Fruit fly (Drosophila melanogaster) whole organism, embryonic: Measurements from ENCODE around the gene CG1136.
A peak's percentile ranks its signal among the peaks of the same experiment; 100 is the strongest.

ENCODE experiments used
- Atf-2 ChIP-seq: fragments of 200-800 bp; sonication (Bioruptor generic); optimal IDR thresholded peaks from 2 replicates; lab custom pipeline; 2016; ENCODE audit warnings: missing biosample characterization, missing genetic modification characterization
- Atf6 ChIP-seq: fragments of 200-800 bp; sonication (Bioruptor generic); IDR thresholded peaks from 2 replicates; pipeline ENCODE4 v1.3.6; 2022; ENCODE audit warnings: missing biosample characterization, missing genetic modification characterization
- CG10147 ChIP-seq: fragments of 200-800 bp; sonication (Bioruptor generic); optimal IDR thresholded peaks from 2 replicates; lab custom pipeline; 2019; ENCODE audit warnings: missing biosample characterization, mild to moderate bottlenecking, missing genetic modification characterization, moderate library complexity
- CG10267 ChIP-seq: fragments of 200-800 bp; sonication (Bioruptor generic); optimal IDR thresholded peaks from 2 replicates; lab custom pipeline; 2018; ENCODE audit warnings: missing biosample characterization, mild to moderate bottlenecking, missing genetic modification characterization, moderate library complexity
- CG10321 ChIP-seq: fragments of 200-800 bp; sonication (Bioruptor generic); IDR thresholded peaks from 2 replicates; pipeline ENCODE4 v1.3.6; 2022; ENCODE audit warnings: missing biosample characterization, missing genetic modification characterization
- CG10431 ChIP-seq: fragments of 200-800 bp; sonication (Bioruptor generic); optimal IDR thresholded peaks from 3 replicates; lab custom pipeline; 2018; ENCODE audit warnings: missing biosample characterization, mild to moderate bottlenecking, missing genetic modification characterization
- CG11085 ChIP-seq: fragments of 200-800 bp; sonication (Bioruptor generic); IDR thresholded peaks from 2 replicates; pipeline ENCODE4 v1.3.6; 2022; ENCODE audit warnings: missing biosample characterization, missing genetic modification characterization
- CG11695 ChIP-seq: fragments of 200-800 bp; sonication (Bioruptor generic); IDR thresholded peaks from 3 replicates; pipeline ENCODE4 v1.3.6; 2022; ENCODE audit warnings: missing biosample characterization, missing genetic modification characterization
- CG12071 ChIP-seq: fragments of 200-800 bp; sonication (Bioruptor generic); optimal IDR thresholded peaks from 3 replicates; lab custom pipeline; 2018; ENCODE audit warnings: missing biosample characterization, mild to moderate bottlenecking, missing genetic modification characterization
- CG17612 ChIP-seq: fragments of 200-800 bp; sonication (Bioruptor generic); IDR thresholded peaks from 2 replicates; pipeline ENCODE4 v1.3.6; 2022; ENCODE audit warnings: missing biosample characterization, missing genetic modification characterization
- CG30020 ChIP-seq: fragments of 200-800 bp; optimal IDR thresholded peaks from 2 replicates; lab custom pipeline; 2019; ENCODE audit warnings: missing biosample characterization, mild to moderate bottlenecking, missing genetic modification characterization, moderate library complexity
- CG4707 ChIP-seq: fragments of 200-800 bp; sonication (Bioruptor generic); optimal IDR thresholded peaks from 2 replicates; lab custom pipeline; 2018; ENCODE audit warnings: missing biosample characterization, mild to moderate bottlenecking, missing genetic modification characterization, moderate library complexity
- CG6175 ChIP-seq: fragments of 200-800 bp; sonication (Bioruptor generic); IDR thresholded peaks from 3 replicates; pipeline ENCODE4 v1.3.6; 2022; ENCODE audit warnings: missing biosample characterization, missing genetic modification characterization
- CG6254 ChIP-seq: fragments of 200-800 bp; sonication (Bioruptor generic); optimal IDR thresholded peaks from 3 replicates; lab custom pipeline; 2017; ENCODE audit warnings: mild to moderate bottlenecking, missing biosample characterization, missing genetic modification reagents, missing genetic modification characterization
- CG6683 ChIP-seq: fragments of 200-800 bp; sonication (Bioruptor generic); optimal IDR thresholded peaks from 2 replicates; lab custom pipeline; 2017; ENCODE audit warnings: missing biosample characterization, mild to moderate bottlenecking, missing genetic modification characterization, missing genetic modification reagents
- Dp ChIP-seq: fragments of 200-800 bp; sonication (Bioruptor generic); optimal IDR thresholded peaks from 2 replicates; lab custom pipeline; 2018; ENCODE audit warnings: missing biosample characterization, mild to moderate bottlenecking, missing genetic modification characterization, moderate library complexity
- E2f1 ChIP-seq: fragments of 200-800 bp; sonication (Bioruptor generic); IDR thresholded peaks from 2 replicates; pipeline ENCODE4 v1.3.6; 2022; ENCODE audit warnings: missing biosample characterization, missing genetic modification characterization
- Ets97D ChIP-seq: fragments of 200-800 bp; sonication (Bioruptor generic); optimal IDR thresholded peaks from 3 replicates; lab custom pipeline; 2016; ENCODE audit warnings: missing biosample characterization, missing genetic modification characterization
- H15 ChIP-seq: fragments of 200-800 bp; sonication (Bioruptor generic); IDR thresholded peaks from 3 replicates; pipeline ENCODE4 v1.3.6; 2022; ENCODE audit warnings: missing biosample characterization, missing genetic modification characterization
- HLH4C ChIP-seq: fragments of 200-800 bp; sonication (Bioruptor generic); IDR thresholded peaks from 3 replicates; pipeline ENCODE4 v1.3.6; 2022; ENCODE audit warnings: missing biosample characterization, missing genetic modification characterization; ENCODE audit not compliant: partially characterized antibody
- HLHmδ ChIP-seq: fragments of 200-800 bp; sonication (Bioruptor generic); optimal IDR thresholded peaks from 2 replicates; lab custom pipeline; 2018; ENCODE audit warnings: missing biosample characterization, mild to moderate bottlenecking, missing genetic modification characterization, moderate library complexity
- Hmx ChIP-seq: fragments of 200-800 bp; sonication (Bioruptor generic); optimal IDR thresholded peaks from 2 replicates; lab custom pipeline; 2016; ENCODE audit warnings: missing biosample characterization, missing genetic modification characterization
- Med ChIP-seq: fragments of 200-800 bp; sonication (Bioruptor generic); peaks from one replicate; lab custom pipeline; 2016; ENCODE audit warnings: missing biosample characterization, missing genetic modification characterization, mild to moderate bottlenecking, inconsistent platforms, moderate library complexity
- Myb ChIP-seq: fragments of 200-800 bp; sonication (Bioruptor generic); optimal IDR thresholded peaks from 2 replicates; lab custom pipeline; 2016; ENCODE audit warnings: missing biosample characterization, missing genetic modification characterization
- NC2β ChIP-seq: fragments of 200-800 bp; sonication (Bioruptor generic); optimal IDR thresholded peaks from 2 replicates; lab custom pipeline; 2016; ENCODE audit warnings: missing biosample characterization, missing genetic modification characterization
- Nf-YB ChIP-seq: fragments of 200-800 bp; sonication (Bioruptor generic); optimal IDR thresholded peaks from 3 replicates; lab custom pipeline; 2019; ENCODE audit warnings: missing biosample characterization, mild to moderate bottlenecking, missing genetic modification characterization, moderate library complexity
- Oli ChIP-seq: fragments of 200-800 bp; sonication (Bioruptor generic); optimal IDR thresholded peaks from 2 replicates; lab custom pipeline; 2018; ENCODE audit warnings: missing biosample characterization, mild to moderate bottlenecking, missing genetic modification characterization, moderate library complexity
- PHDP ChIP-seq: fragments of 200-800 bp; sonication (Bioruptor generic); optimal IDR thresholded peaks from 3 replicates; lab custom pipeline; 2018; ENCODE audit warnings: missing biosample characterization, mild to moderate bottlenecking, missing genetic modification characterization, moderate library complexity
- Sox102F ChIP-seq: fragments of 200-800 bp; sonication (Bioruptor generic); optimal IDR thresholded peaks from 2 replicates; lab custom pipeline; 2018; ENCODE audit warnings: missing biosample characterization, mild to moderate bottlenecking, missing genetic modification characterization, moderate library complexity
- Spps ChIP-seq: fragments of 200-800 bp; sonication (Bioruptor generic); optimal IDR thresholded peaks from 2 replicates; lab custom pipeline; 2018; ENCODE audit warnings: missing biosample characterization, mild to moderate bottlenecking, missing genetic modification characterization
- Sry-δ ChIP-seq: fragments of 200-800 bp; sonication (Bioruptor generic); optimal IDR thresholded peaks from 2 replicates; lab custom pipeline; 2016; ENCODE audit warnings: missing biosample characterization, missing genetic modification characterization
- Tbp ChIP-seq: fragments of >200 bp; optimal IDR thresholded peaks from 2 replicates; lab custom pipeline; 2018; ENCODE audit warnings: missing biosample characterization, missing genetic modification characterization
- Usf ChIP-seq: fragments of 200-800 bp; sonication (Bioruptor generic); optimal IDR thresholded peaks from 2 replicates; lab custom pipeline; 2017; ENCODE audit warnings: missing genotype, missing biosample characterization, missing genetic modification characterization
- caup ChIP-seq: fragments of 200-800 bp; sonication (Bioruptor generic); optimal IDR thresholded peaks from 3 replicates; lab custom pipeline; 2017; ENCODE audit warnings: missing biosample characterization, mild to moderate bottlenecking, missing genetic modification characterization, moderate library complexity; ENCODE audit not compliant: severe bottlenecking
- croc ChIP-seq: fragments of 200-800 bp; sonication (Bioruptor generic); conservative IDR thresholded peaks from 3 replicates; pipeline ENCODE4 v1.3.6; 2022; ENCODE audit warnings: missing biosample characterization, missing genetic modification characterization
- crol ChIP-seq: fragments of 200-800 bp; sonication (Bioruptor generic); IDR thresholded peaks from 2 replicates; pipeline ENCODE4 v1.3.6; 2022; ENCODE audit warnings: missing biosample characterization, missing genetic modification characterization
- dm ChIP-seq: fragments of 200-800 bp; sonication (Bioruptor generic); optimal IDR thresholded peaks from 3 replicates; lab custom pipeline; 2016; ENCODE audit warnings: missing biosample characterization, missing genetic modification characterization
- fru ChIP-seq: fragments of >200 bp; optimal IDR thresholded peaks from 2 replicates; lab custom pipeline; 2017
- grn ChIP-seq: fragments of 200-800 bp; sonication (Bioruptor generic); optimal IDR thresholded peaks from 3 replicates; lab custom pipeline; 2017; ENCODE audit warnings: missing biosample characterization, missing genetic modification characterization
- gsb-n ChIP-seq: fragments of 200-800 bp; sonication (Bioruptor generic); optimal IDR thresholded peaks from 3 replicates; lab custom pipeline; 2018; ENCODE audit warnings: missing biosample characterization, mild to moderate bottlenecking, missing genetic modification characterization
- kah ChIP-seq: fragments of 200-800 bp; sonication (Bioruptor generic); optimal IDR thresholded peaks from 2 replicates; lab custom pipeline; 2018; ENCODE audit warnings: missing biosample characterization, mild to moderate bottlenecking, missing genetic modification characterization
- kay ChIP-seq: fragments of 200-800 bp; sonication (Bioruptor generic); optimal IDR thresholded peaks from 2 replicates; lab custom pipeline; 2016; ENCODE audit warnings: missing biosample characterization, missing genetic modification characterization
- nerfin-1 ChIP-seq: fragments of 200-800 bp; sonication (Bioruptor generic); optimal IDR thresholded peaks from 3 replicates; lab custom pipeline; 2019; ENCODE audit warnings: missing biosample characterization, mild to moderate bottlenecking, missing genetic modification characterization, moderate library complexity
- odd ChIP-seq: fragments of 200-800 bp; sonication (Bioruptor generic); optimal IDR thresholded peaks from 2 replicates; lab custom pipeline; 2017; ENCODE audit warnings: missing biosample characterization, mild to moderate bottlenecking, missing genetic modification characterization
- phol ChIP-seq: fragments of 200-800 bp; sonication (Bioruptor generic); optimal IDR thresholded peaks from 3 replicates; lab custom pipeline; 2018; ENCODE audit warnings: missing biosample characterization, mild to moderate bottlenecking, missing genetic modification characterization, moderate library complexity
- rib ChIP-seq: fragments of 200-800 bp; sonication (Bioruptor generic); IDR thresholded peaks from 2 replicates; pipeline ENCODE4 v1.3.6; 2022; ENCODE audit warnings: missing biosample characterization, missing genetic modification characterization
- sc ChIP-seq, 3 experiments: fragments of >200 bp in 2 of 3; fragments of 200-800 bp in 1 of 3; sonication (Bioruptor generic) in 1 of 3; optimal IDR thresholded peaks; 2 replicates in 2 of 3; 3 replicates in 1 of 3; lab custom pipeline; 2017; ENCODE audit warnings: mild to moderate bottlenecking in 1 of 3, missing biosample characterization in 1 of 3, missing genetic modification characterization in 1 of 3, missing genetic modification reagents in 1 of 3
- sr ChIP-seq: fragments of 200-800 bp; sonication (Bioruptor generic); IDR thresholded peaks from 3 replicates; pipeline ENCODE4 v1.3.6; 2022; ENCODE audit warnings: missing biosample characterization, missing genetic modification characterization
- unpg ChIP-seq: fragments of 200-800 bp; sonication (Bioruptor generic); optimal IDR thresholded peaks from 3 replicates; lab custom pipeline; 2018; ENCODE audit warnings: missing biosample characterization, mild to moderate bottlenecking, missing genetic modification characterization, moderate library complexity
- yki ChIP-seq: fragments of >200 bp; optimal IDR thresholded peaks from 3 replicates; lab custom pipeline; 2018

Gene CG1136

DNA sequence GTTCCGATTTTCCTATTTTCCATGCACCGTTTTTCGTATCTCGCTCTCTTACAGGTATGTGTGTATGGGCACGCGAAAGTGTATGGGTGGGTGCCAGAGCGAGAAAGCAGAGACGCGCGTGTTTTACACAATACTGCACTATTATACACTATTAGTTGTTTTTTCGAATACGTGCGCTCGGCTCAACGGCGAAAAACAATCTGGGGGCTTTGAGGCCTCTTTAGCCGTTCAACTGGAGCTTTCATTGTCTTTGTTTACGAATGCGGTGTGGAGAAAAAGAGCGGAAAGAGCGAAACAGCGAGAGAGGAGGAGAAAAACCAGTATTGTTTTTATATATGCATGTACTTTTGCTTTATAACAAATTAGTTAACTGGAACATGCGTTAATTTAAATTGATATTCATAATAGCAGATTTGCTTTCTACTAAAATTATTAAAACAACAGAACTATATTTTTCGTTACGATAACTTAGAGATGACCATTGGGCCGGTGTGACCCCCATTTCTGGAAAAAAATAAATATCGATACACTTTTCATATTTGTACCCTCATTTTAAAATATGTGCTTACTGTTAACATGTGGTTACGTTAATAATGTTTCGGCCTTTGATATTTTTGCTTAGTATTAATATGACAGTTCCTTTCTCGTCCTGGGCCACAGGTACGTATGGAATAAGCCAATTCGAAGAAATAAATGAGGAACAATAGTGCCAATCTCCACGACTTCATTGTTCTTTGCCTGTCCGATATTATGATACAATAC lies 56.3 kb downstream of the CG1136 start, which contains the start of gene CG14995 (continued):
- no peak for TF ChIP-seq croc (GFP tag; lab: Robert Waterston, UW)
- TF ChIP-seq NC2β (GFP tag; lab: Kevin White, UChicago) = no peak
- TF ChIP-seq Hmx (GFP tag; lab: Kevin White, UChicago) = no peak
- no peak for TF ChIP-seq Spps
- TF ChIP-seq unpg (GFP tag; lab: Kevin White, UChicago) = no peak
- TF ChIP-seq dm (GFP tag; lab: Kevin White, UChicago) = no peak
- no peak for TF ChIP-seq Tbp
- TF ChIP-seq Nf-YB (GFP tag; lab: Kevin White, UChicago) = no peak
- TF ChIP-seq PHDP = peak; percentile 50
- TF ChIP-seq phol (tag; lab: Kevin White, UChicago) = no peak
- TF ChIP-seq Sox102F = no peak
- peak; percentile 69 for TF ChIP-seq Med
- no peak for TF ChIP-seq HLHmδ
- no peak for TF ChIP-seq CG4707 (GFP tag; lab: Kevin White, UChicago)
- TF ChIP-seq Myb (GFP tag; lab: Kevin White, UChicago) = peak; percentile 62
- TF ChIP-seq kay (GFP tag; lab: Kevin White, UChicago) = no peak
- no peak for TF ChIP-seq H15 (GFP tag; lab: Robert Waterston, UW)
- TF ChIP-seq Ets97D = peak; percentile 2
- no peak for TF ChIP-seq CG30020 (tag; lab: Kevin White, UChicago)
- no peak for TF ChIP-seq CG11085 (GFP tag; lab: Robert Waterston, UW)
- TF ChIP-seq CG10267 = peak; percentile 5
- no peak for TF ChIP-seq sc (optimal IDR thresholded peaks at IDR 0.05; lab: Kevin White, UChicago)
- no peak for TF ChIP-seq sc (GFP tag; optimal IDR thresholded peaks at IDR 0.05; lab: Kevin White, UChicago)
- peak; percentile 42; the same call in 1 of the 2 replicates for TF ChIP-seq Atf6
- TF ChIP-seq Sry-δ (GFP tag; lab: Kevin White, UChicago) = peak; percentile 91
- TF ChIP-seq CG12071 (GFP tag; lab: Kevin White, UChicago) = peak; percentile 61
- TF ChIP-seq CG10147 (GFP tag; lab: Kevin White, UChicago) = no peak
- TF ChIP-seq fru (lab: Kevin White, UChicago) = no peak
- no peak for TF ChIP-seq CG6175 (GFP tag; lab: Robert Waterston, UW)
- no peak for TF ChIP-seq E2f1 (GFP tag; lab: Robert Waterston, UW)
- TF ChIP-seq grn (GFP tag; lab: Kevin White, UChicago) = no peak
- no peak for TF ChIP-seq CG10431
- TF ChIP-seq CG11695 (GFP tag; lab: Robert Waterston, UW) = peak; percentile 22; the same call in 1 of the 3 replicates
- no peak for TF ChIP-seq yki (lab: Kevin White, UChicago)
- no peak for TF ChIP-seq Usf (GFP tag; lab: Kevin White, UChicago)
- peak; percentile 72 for TF ChIP-seq Dp (GFP tag; lab: Kevin White, UChicago)
- no peak for TF ChIP-seq Atf-2 (GFP tag; lab: Kevin White, UChicago)
- 0 out of 2 replicates have a peak, but pooled peaks have one; percentile 10 for TF ChIP-seq CG10321
- TF ChIP-seq nerfin-1 (tag; lab: Kevin White, UChicago) = peak; percentile 97
- no peak for TF ChIP-seq sr (GFP tag; lab: Robert Waterston, UW)
- peak; percentile 31 for TF ChIP-seq caup (GFP tag; lab: Kevin White, UChicago)
- TF ChIP-seq odd (GFP tag; lab: Kevin White, UChicago) = peak; percentile 14
- no peak for TF ChIP-seq rib (GFP tag; lab: Robert Waterston, UW)
- TF ChIP-seq CG6254 (GFP tag; lab: Kevin White, UChicago) = no peak
- TF ChIP-seq CG17612 = no peak
- TF ChIP-seq CG6683 (GFP tag; lab: Kevin White, UChicago) = no peak
- TF ChIP-seq Oli (tag; lab: Kevin White, UChicago) = no peak
- TF ChIP-seq kah (GFP tag; lab: Kevin White, UChicago) = peak; percentile 37
- TF ChIP-seq gsb-n (tag; lab: Kevin White, UChicago) = no peak
- TF ChIP-seq HLH4C (GFP tag; lab: Robert Waterston, UW) = peak; percentile 53
- TF ChIP-seq crol (GFP tag; lab: Robert Waterston, UW) = no peak
